Worm (Caenorhabditis elegans): Measurements from ENCODE around the gene dnj-9.

ce11 chrII:4849885-4850284, 2.0 kb upstream of the dnj-9 start, which contains the start of gene T23B7.3:
- no peak for TF ChIP-seq ceh-82 (tag; optimal IDR thresholded peaks at IDR 0.05)
- TF ChIP-seq tbx-2 (tag; optimal IDR thresholded peaks at IDR 0.05), result no peak
- TF ChIP-seq efl-1 (optimal IDR thresholded peaks at IDR 0.05), result no peak
- no peak for TF ChIP-seq efl-1 (GFP tag; optimal IDR thresholded peaks at IDR 0.05 in 1 of 2)
- TF ChIP-seq ceh-63 (GFP tag; optimal IDR thresholded peaks at IDR 0.05), result no peak
- TF ChIP-seq nhr-76 (tag; optimal IDR thresholded peaks at IDR 0.05), result no peak
- no peak for TF ChIP-seq lsy-2 (tag; optimal IDR thresholded peaks at IDR 0.05)
- TF ChIP-seq mdl-1 (tag; optimal IDR thresholded peaks at IDR 0.05), result no peak
- TF ChIP-seq aly-2 (tag; optimal IDR thresholded peaks at IDR 0.05), result no peak

All from whole organism, L1 larva.